Worm (Caenorhabditis elegans) whole organism, young adult: ENCODE results near the gene col-14.

ENCODE experiments used
- B0261.1 ChIP-seq: sonication (generic microtip); optimal IDR thresholded peaks from 2 replicates; lab custom pipeline; 2016; ENCODE audit warnings: mild to moderate bottlenecking, missing genetic modification characterization, moderate library complexity, missing compliant biosample characterization
- B0336.3 ChIP-seq: fragments of 200-800 bp; sonication (Bioruptor generic); IDR thresholded peaks from 2 replicates; pipeline ENCODE4 v1.3.6; 2022; ENCODE audit warnings: missing genetic modification characterization, missing compliant biosample characterization
- C06A6.2 ChIP-seq: fragments of 200-800 bp; sonication (Bioruptor generic); conservative IDR thresholded peaks from 2 replicates; pipeline ENCODE4 v1.3.6; 2022; ENCODE audit warnings: missing genetic modification characterization, missing compliant biosample characterization
- F52B5.7 ChIP-seq: sonication (generic microtip); optimal IDR thresholded peaks from 2 replicates; lab custom pipeline; 2016; ENCODE audit warnings: mild to moderate bottlenecking, missing genetic modification characterization, missing compliant biosample characterization
- F55B11.4 ChIP-seq: sonication (generic microtip); optimal IDR thresholded peaks from 2 replicates; lab custom pipeline; 2016; ENCODE audit warnings: missing compliant biosample characterization, missing genetic modification characterization, borderline replicate concordance; ENCODE audit not compliant: insufficient read depth
- F57C9.4 ChIP-seq: sonication (generic microtip); optimal IDR thresholded peaks from 2 replicates; lab custom pipeline; 2017; ENCODE audit warnings: mild to moderate bottlenecking, missing genetic modification characterization, missing compliant biosample characterization
- T07F8.4 ChIP-seq: sonication (generic microtip); optimal IDR thresholded peaks from 2 replicates; lab custom pipeline; 2016; ENCODE audit warnings: mild to moderate bottlenecking, missing genetic modification characterization, moderate library complexity, missing compliant biosample characterization
- Y56A3A.18 ChIP-seq: fragments of 200-800 bp; sonication (Bioruptor generic); IDR thresholded peaks from 2 replicates; pipeline ENCODE4 v1.3.6; 2022; ENCODE audit warnings: missing genetic modification reagents, missing genetic modification characterization, missing compliant biosample characterization
- ZK185.1 ChIP-seq: sonication (generic microtip); optimal IDR thresholded peaks from 2 replicates; lab custom pipeline; 2016; ENCODE audit warnings: mild to moderate bottlenecking, missing genetic modification characterization, missing compliant biosample characterization; ENCODE audit not compliant: poor library complexity, severe bottlenecking
- ama-1 ChIP-seq, 3 experiments: fragments of 150-350 bp in 1 of 3; sonication (generic microtip) in 2 of 3; optimal IDR thresholded peaks; 2 replicates each; lab custom pipeline; 2014 to 2018; ENCODE audit warnings: missing biosample characterization in 2 of 3, missing genetic modification characterization in 2 of 3, missing genetic modification reagents in 2 of 3
- aptf-2 ChIP-seq: fragments of 200-800 bp; sonication (Bioruptor generic); conservative IDR thresholded peaks from 2 replicates; pipeline ENCODE4 v1.3.6; 2022; ENCODE audit warnings: missing genetic modification reagents, missing genetic modification characterization, missing compliant biosample characterization
- attf-3 ChIP-seq: fragments of 200-800 bp; sonication (Bioruptor generic); conservative IDR thresholded peaks from 2 replicates; pipeline ENCODE4 v1.3.6; 2022; ENCODE audit warnings: missing genetic modification reagents, missing genetic modification characterization, missing compliant biosample characterization
- attf-5 ChIP-seq: fragments of 200-800 bp; sonication (Bioruptor generic); optimal IDR thresholded peaks from 2 replicates; lab custom pipeline; 2018; ENCODE audit warnings: mild to moderate bottlenecking, missing genetic modification characterization, missing compliant biosample characterization
- bed-1 ChIP-seq: fragments of 200-800 bp; sonication (Bioruptor generic); IDR thresholded peaks from 2 replicates; pipeline ENCODE4 v1.3.6; 2022; ENCODE audit warnings: missing genetic modification reagents, missing genetic modification characterization, missing compliant biosample characterization
- ceh-27 ChIP-seq: fragments of 200-800 bp; sonication (Bioruptor generic); optimal IDR thresholded peaks from 2 replicates; lab custom pipeline; 2018; ENCODE audit warnings: mild to moderate bottlenecking, missing genetic modification characterization, moderate library complexity, missing compliant biosample characterization
- ceh-79 ChIP-seq: sonication (generic microtip); optimal IDR thresholded peaks from 2 replicates; lab custom pipeline; 2017; ENCODE audit warnings: mild to moderate bottlenecking, missing genetic modification characterization, missing compliant biosample characterization
- ceh-91 ChIP-seq: fragments of 200-800 bp; sonication (Bioruptor generic); IDR thresholded peaks from 2 replicates; pipeline ENCODE4 v1.3.6; 2022; ENCODE audit warnings: missing genetic modification reagents, missing genetic modification characterization, missing compliant biosample characterization
- die-1 ChIP-seq: sonication (generic microtip); optimal IDR thresholded peaks from 2 replicates; lab custom pipeline; 2016; ENCODE audit warnings: missing genotype, mild to moderate bottlenecking, missing genetic modification characterization, missing compliant biosample characterization
- ekl-4 ChIP-seq: fragments of 200-800 bp; sonication (Bioruptor generic); IDR thresholded peaks from 2 replicates; pipeline ENCODE4 v1.3.6; 2022; ENCODE audit warnings: missing genetic modification reagents, missing genetic modification characterization, missing compliant biosample characterization
- him-1 ChIP-seq: sonication (generic microtip); optimal IDR thresholded peaks from 2 replicates; lab custom pipeline; 2016; ENCODE audit warnings: missing genotype, missing genetic modification reagents, missing genetic modification characterization, missing compliant biosample characterization
- hlh-12 ChIP-seq: sonication (generic microtip); optimal IDR thresholded peaks from 2 replicates; lab custom pipeline; 2016; ENCODE audit warnings: missing genetic modification characterization, missing compliant biosample characterization
- hmg-1.2 ChIP-seq: fragments of 200-800 bp; sonication (Bioruptor generic); IDR thresholded peaks from 2 replicates; pipeline ENCODE4 v1.3.6; 2022; ENCODE audit warnings: missing genetic modification reagents, missing genetic modification characterization, missing compliant biosample characterization
- let-526 ChIP-seq: fragments of 200-800 bp; sonication (Bioruptor generic); IDR thresholded peaks from 2 replicates; pipeline ENCODE4 v1.3.6; 2022; ENCODE audit warnings: missing genetic modification reagents, missing genetic modification characterization, missing compliant biosample characterization
- lin-26 ChIP-seq: fragments of 200-800 bp; sonication (Bioruptor generic); IDR thresholded peaks from 2 replicates; pipeline ENCODE4 v1.3.6; 2022; ENCODE audit warnings: missing genetic modification reagents, missing genetic modification characterization, missing compliant biosample characterization
- lin-35 ChIP-seq, 3 experiments: fragments of 150-350 bp in 2 of 3; sonication (generic microtip) in 1 of 3; optimal IDR thresholded peaks; 2 replicates each; lab custom pipeline; 2014 to 2018; ENCODE audit warnings: missing biosample characterization in 3 of 3, missing genetic modification characterization in 3 of 3, missing genetic modification reagents in 3 of 3
- lin-54 ChIP-seq: fragments of 200-800 bp; sonication (Bioruptor generic); optimal IDR thresholded peaks from 2 replicates; lab custom pipeline; 2018; ENCODE audit warnings: mild to moderate bottlenecking, missing genetic modification characterization, missing compliant biosample characterization
- lsl-1 ChIP-seq: fragments of 200-800 bp; sonication (Bioruptor generic); optimal IDR thresholded peaks from 2 replicates; lab custom pipeline; 2018; ENCODE audit warnings: mild to moderate bottlenecking, missing genetic modification characterization, moderate library complexity, missing compliant biosample characterization
- madf-3 ChIP-seq: fragments of 200-800 bp; sonication (Bioruptor generic); IDR thresholded peaks from 2 replicates; pipeline ENCODE4 v1.3.6; 2022; ENCODE audit warnings: missing genetic modification reagents, missing genetic modification characterization, missing compliant biosample characterization
- madf-8 ChIP-seq: fragments of 200-800 bp; sonication (Bioruptor generic); conservative IDR thresholded peaks from 2 replicates; pipeline ENCODE4 v1.3.6; 2022; ENCODE audit warnings: missing genetic modification reagents, missing genetic modification characterization, missing compliant biosample characterization
- mcd-1 ChIP-seq: fragments of 200-800 bp; sonication (Bioruptor generic); IDR thresholded peaks from 2 replicates; pipeline ENCODE4 v1.3.6; 2022; ENCODE audit warnings: missing genetic modification reagents, missing genetic modification characterization, missing compliant biosample characterization
- nhr-120 ChIP-seq: fragments of 200-800 bp; sonication (Bioruptor generic); IDR thresholded peaks from 2 replicates; pipeline ENCODE4 v1.3.6; 2022; ENCODE audit warnings: missing genetic modification characterization, missing compliant biosample characterization
- sdz-38 ChIP-seq: sonication (generic microtip); optimal IDR thresholded peaks from 2 replicates; lab custom pipeline; 2016; ENCODE audit warnings: missing genotype, missing genetic modification characterization, missing compliant biosample characterization
- snpc-1.1 ChIP-seq: sonication (generic microtip); optimal IDR thresholded peaks from 2 replicates; lab custom pipeline; 2017; ENCODE audit warnings: missing genetic modification characterization, mild to moderate bottlenecking, missing compliant biosample characterization, antibody characterized with exemption, moderate library complexity, missing genotype, missing genetic modification reagents; ENCODE audit not compliant: insufficient read depth
- snpc-3.4 ChIP-seq: sonication (generic microtip); optimal IDR thresholded peaks from 2 replicates; lab custom pipeline; 2017; ENCODE audit warnings: missing genetic modification characterization, mild to moderate bottlenecking, missing compliant biosample characterization, antibody characterized with exemption, moderate library complexity, missing genotype, missing genetic modification reagents
- tbx-9 ChIP-seq: sonication (generic microtip); optimal IDR thresholded peaks from 2 replicates; lab custom pipeline; 2016; ENCODE audit warnings: borderline replicate concordance, missing genetic modification characterization, inconsistent platforms, missing compliant biosample characterization
- tlf-1 ChIP-seq: fragments of 200-800 bp; sonication (Bioruptor generic); optimal IDR thresholded peaks from 2 replicates; lab custom pipeline; 2018; ENCODE audit warnings: mild to moderate bottlenecking, missing genetic modification characterization, missing compliant biosample characterization
- unc-130 ChIP-seq: sonication (generic microtip); optimal IDR thresholded peaks from 2 replicates; lab custom pipeline; 2016; ENCODE audit warnings: missing genetic modification reagents, missing genetic modification characterization, missing compliant biosample characterization
- xnd-1 ChIP-seq: sonication (generic microtip); optimal IDR thresholded peaks from 2 replicates; lab custom pipeline; 2016; ENCODE audit warnings: missing genotype, missing genetic modification reagents, missing genetic modification characterization, missing compliant biosample characterization
- zfh-2 ChIP-seq: fragments of 200-800 bp; sonication (Bioruptor generic); conservative IDR thresholded peaks from 2 replicates; pipeline ENCODE4 v1.3.6; 2022; ENCODE audit warnings: missing genetic modification reagents, missing genetic modification characterization, missing compliant biosample characterization
- ztf-18 ChIP-seq: sonication (generic microtip); optimal IDR thresholded peaks from 2 replicates; lab custom pipeline; 2016; ENCODE audit warnings: missing genotype, mild to moderate bottlenecking, missing genetic modification characterization, missing compliant biosample characterization
- ztf-26 ChIP-seq: sonication (generic microtip); optimal IDR thresholded peaks from 2 replicates; lab custom pipeline; 2017; ENCODE audit warnings: missing genetic modification characterization, missing compliant biosample characterization
- ztf-3 ChIP-seq: fragments of 200-800 bp; sonication (Bioruptor generic); optimal IDR thresholded peaks from 2 replicates; lab custom pipeline; 2018; ENCODE audit warnings: mild to moderate bottlenecking, missing genetic modification characterization, missing compliant biosample characterization

Gene col-14

DNA sequence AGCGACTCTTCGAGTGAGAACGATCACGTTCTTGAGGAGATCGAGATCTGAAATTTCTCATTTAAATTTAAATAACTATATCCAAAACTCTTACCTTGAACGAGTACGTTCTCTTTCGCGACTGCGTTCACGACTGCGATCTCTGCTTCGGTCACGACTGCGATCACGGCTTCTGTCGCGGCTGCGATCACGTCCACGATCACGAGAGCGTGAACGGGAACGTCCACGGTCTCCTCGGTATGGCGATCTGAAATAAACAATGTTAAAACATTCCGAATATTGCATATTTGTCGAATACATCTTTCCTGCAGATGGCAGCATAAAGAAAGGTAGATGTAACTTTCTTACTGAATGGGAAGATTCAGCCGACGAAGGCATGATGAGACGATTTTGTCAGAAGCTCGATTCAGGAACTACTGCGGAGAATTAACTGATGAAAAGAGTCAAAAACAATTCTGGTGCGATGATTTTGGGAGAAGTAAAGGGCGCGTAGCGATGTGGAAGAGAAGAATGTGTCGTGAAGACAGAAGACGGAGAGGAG, 37.0 kb downstream of the col-14 start:
- TF ChIP-seq attf-3 (GFP tag; lab: Robert Waterston, UW) = no peak
- no peak for TF ChIP-seq ztf-3 (GFP tag; lab: Kevin White, UChicago)
- TF ChIP-seq F57C9.4 (tag; lab: Kevin White, UChicago) = no peak
- TF ChIP-seq zfh-2 (GFP tag; lab: Robert Waterston, UW) = peak; percentile 36; the same call in 1 of the 2 replicates
- peak; percentile 57; the same call in 1 of the 2 replicates for TF ChIP-seq madf-3 (GFP tag; lab: Robert Waterston, UW)
- TF ChIP-seq bed-1 (GFP tag; lab: Robert Waterston, UW) = no peak
- no peak for TF ChIP-seq B0261.1 (tag; lab: Kevin White, UChicago)
- TF ChIP-seq let-526 (GFP tag; lab: Robert Waterston, UW) = 0 out of 2 replicates have a peak, but pooled peaks have one; percentile 47
- peak; percentile 7; the same call in 1 of the 2 replicates for TF ChIP-seq mcd-1 (GFP tag; lab: Robert Waterston, UW)
- TF ChIP-seq lin-26 (GFP tag; lab: Robert Waterston, UW) = no peak
- TF ChIP-seq lsl-1 (GFP tag; lab: Kevin White, UChicago) = no peak
- 0 out of 2 replicates have a peak, but pooled peaks have one; percentile 12 for TF ChIP-seq madf-8 (GFP tag; lab: Robert Waterston, UW)
- TF ChIP-seq ceh-79 (tag; lab: Kevin White, UChicago) = no peak
- no peak for TF ChIP-seq attf-5 (GFP tag; lab: Kevin White, UChicago)

DNA sequence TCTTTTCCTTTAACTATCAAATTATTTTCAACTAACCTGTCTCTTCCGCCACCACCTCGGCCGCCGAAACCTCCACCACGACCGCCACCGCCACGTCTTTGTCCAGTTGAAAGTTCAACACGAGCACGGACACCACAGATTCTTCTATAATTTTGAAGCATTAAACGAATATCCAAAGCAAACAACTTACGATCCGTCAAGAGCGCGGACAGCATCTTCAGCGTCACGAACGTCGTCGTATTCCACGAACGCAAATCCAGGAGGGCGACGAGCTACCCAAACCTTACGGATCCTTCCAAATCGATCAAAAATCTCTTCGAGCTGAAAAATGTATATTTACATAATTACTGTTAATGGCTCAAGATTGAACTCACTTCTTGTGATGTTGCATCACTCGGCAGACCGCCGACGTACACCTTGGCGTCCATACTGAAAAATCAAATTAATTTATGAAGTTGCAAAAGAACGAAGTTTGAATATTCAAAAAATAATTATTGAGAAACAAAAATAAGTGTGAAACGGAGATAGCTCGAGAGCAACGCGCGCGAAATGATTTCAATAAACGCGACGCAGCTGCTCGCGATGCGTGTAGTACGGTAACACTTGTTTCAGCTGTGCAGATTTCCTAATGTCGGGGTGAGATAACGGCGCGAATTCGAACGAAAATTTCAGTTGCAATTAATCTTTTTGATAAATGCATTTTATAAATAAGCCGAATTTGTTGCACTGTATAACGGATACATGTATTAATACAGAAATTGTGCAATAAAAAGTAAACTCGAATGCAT, 37.8 kb downstream of the col-14 start, which contains the start of gene rsp-6:
rsp-6 (minus strand) TSS at position 429 of the 788 bp plus-strand sequence.
- TF ChIP-seq ekl-4 (peak; percentile 85), F55B11.4 (tag; lab: Kevin White, UChicago) (no peak), ama-1 (optimal IDR thresholded peaks at IDR 0.05; lab: Kevin White, UChicago) (peak; percentile 28), ama-1 (GFP tag; optimal IDR thresholded peaks at IDR 0.05; lab: Kevin White, UChicago) (peak in 1 of 2 experiments; percentile 29), sdz-38 (tag; lab: Kevin White, UChicago) (no peak), ceh-91 (peak; percentile 90), lin-54 (GFP tag; lab: Kevin White, UChicago) (peak; percentile 88), B0336.3 (peak; percentile 66), attf-5 (GFP tag; lab: Kevin White, UChicago) (peak; percentile 59), ztf-26 (no peak), lin-35 (GFP tag; optimal IDR thresholded peaks at IDR 0.05; lab: Kevin White, UChicago) (peak; percentile 14 to 92 (median 56)), lsl-1 (GFP tag; lab: Kevin White, UChicago) (peak; percentile 96), ztf-3 (GFP tag; lab: Kevin White, UChicago) (no peak), unc-130 (GFP tag; lab: Kevin White, UChicago) (peak; percentile 66), him-1 (tag; lab: Kevin White, UChicago) (peak; percentile 43), die-1 (peak; percentile 53), aptf-2 (GFP tag; lab: Robert Waterston, UW) (peak; percentile 29; the same call in 1 of the 2 replicates), madf-8 (GFP tag; lab: Robert Waterston, UW) (peak; percentile 81), ZK185.1 (tag; lab: Kevin White, UChicago) (peak; percentile 82), tlf-1 (GFP tag; lab: Kevin White, UChicago) (peak; percentile 88), nhr-120 (GFP tag; lab: Robert Waterston, UW) (0 out of 2 replicates have a peak, but pooled peaks have one; percentile 43), hlh-12 (tag; lab: Kevin White, UChicago) (no peak), ztf-18 (peak; percentile 27), snpc-1.1 (tag; lab: Kevin White, UChicago) (peak; percentile 43), snpc-3.4 (peak; percentile 75), F52B5.7 (tag; lab: Kevin White, UChicago) (no peak), F57C9.4 (tag; lab: Kevin White, UChicago) (no peak), C06A6.2 (GFP tag; lab: Robert Waterston, UW) (no peak), Y56A3A.18 (GFP tag; lab: Robert Waterston, UW) (no peak), madf-3 (GFP tag; lab: Robert Waterston, UW) (peak; percentile 99), hmg-1.2 (GFP tag; lab: Robert Waterston, UW) (peak; percentile 58; the same call in 1 of the 2 replicates), xnd-1 (peak; percentile 78), T07F8.4 (no peak), ceh-27 (GFP tag; lab: Kevin White, UChicago) (peak; percentile 83), tbx-9 (tag; lab: Kevin White, UChicago) (no peak)
